Fruit fly (Drosophila melanogaster): ENCODE data around the gene fz2.

Gene fz2

DNA sequence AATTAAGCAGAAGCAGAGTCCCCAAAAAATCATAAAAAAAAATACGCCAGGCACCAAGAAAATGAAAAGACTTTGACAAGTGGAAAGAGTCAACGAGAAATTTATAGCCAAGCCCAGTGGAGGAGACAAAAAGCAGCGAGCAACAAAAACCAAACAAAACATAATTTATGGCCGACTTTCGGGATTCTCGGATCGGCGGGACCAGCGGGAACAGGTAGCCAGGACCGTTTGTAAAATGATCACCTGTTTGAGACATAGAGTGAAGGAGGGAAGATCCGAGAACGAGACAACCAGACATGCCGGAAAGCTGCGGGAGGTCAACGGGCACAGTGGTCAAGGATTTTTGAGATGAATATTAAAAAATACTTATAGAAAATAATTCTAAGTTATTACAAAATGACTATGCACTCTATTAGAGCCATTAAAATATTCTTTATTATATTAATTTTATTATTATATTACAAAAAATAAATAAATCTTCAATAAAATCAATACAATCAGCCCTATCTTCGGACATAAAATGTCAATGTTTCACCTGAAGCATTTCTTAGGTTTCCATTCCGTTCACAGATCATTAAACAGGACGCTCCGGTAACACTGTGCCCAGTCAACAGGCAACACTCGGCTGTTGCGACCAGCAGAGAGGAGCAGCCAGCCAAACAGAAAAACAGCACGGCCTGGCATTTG lies 67.4 kb downstream of the fz2 start (continued):
- TF ChIP-seq lmd (GFP tag; IDR thresholded peaks at IDR 0.05): 0 out of 2 replicates have a peak, but pooled peaks have one; percentile 30
- no peak for TF ChIP-seq ham (GFP tag; IDR thresholded peaks at IDR 0.05)
- peak; percentile 26 for TF ChIP-seq CG12155 (GFP tag; optimal IDR thresholded peaks at IDR 0.05)
- TF ChIP-seq Asciz (GFP tag; optimal IDR thresholded peaks at IDR 0.05): no peak
- peak; percentile 61 for TF ChIP-seq CG8924 (tag; optimal IDR thresholded peaks at IDR 0.05)
- no peak for TF ChIP-seq D (optimal IDR thresholded peaks at IDR 0.05)
- TF ChIP-seq D (GFP tag; optimal IDR thresholded peaks at IDR 0.05): peak; percentile 56
- peak; percentile 30 for TF ChIP-seq Six4 (GFP tag; optimal IDR thresholded peaks at IDR 0.05)
- no peak for TF ChIP-seq ab (GFP tag; optimal IDR thresholded peaks at IDR 0.05)
- TF ChIP-seq E2f2 (GFP tag; IDR thresholded peaks at IDR 0.05): peak; percentile 22; the same call in 1 of the 2 replicates
- no peak for TF ChIP-seq grn (GFP tag; optimal IDR thresholded peaks at IDR 0.05)
- peak; percentile 28 for TF ChIP-seq CG12659 (GFP tag; optimal IDR thresholded peaks at IDR 0.05)
- TF ChIP-seq CG4424 (GFP tag; optimal IDR thresholded peaks at IDR 0.05): peak; percentile 51
- TF ChIP-seq sens (GFP tag): peak; percentile 70
- TF ChIP-seq ac (GFP tag; optimal IDR thresholded peaks at IDR 0.05): peak; percentile 74
- TF ChIP-seq CG13424 (tag; optimal IDR thresholded peaks at IDR 0.05): peak; percentile 40
- TF ChIP-seq bbx (GFP tag; IDR thresholded peaks at IDR 0.05; ENCODE audit: partially characterized antibody): no peak
- TF ChIP-seq CG6689 (GFP tag; IDR thresholded peaks at IDR 0.05): peak; percentile 51
- TF ChIP-seq CG17186 (GFP tag; optimal IDR thresholded peaks at IDR 0.05): no peak
- TF ChIP-seq klu (GFP tag; IDR thresholded peaks at IDR 0.05): no peak
- TF ChIP-seq CG11695 (GFP tag; IDR thresholded peaks at IDR 0.05): peak; percentile 56; the same call in 1 of the 3 replicates
- no peak for TF ChIP-seq CG2129 (GFP tag; IDR thresholded peaks at IDR 0.05; ENCODE audit: partially characterized antibody)
- TF ChIP-seq CG8359 (GFP tag; optimal IDR thresholded peaks at IDR 0.05; ENCODE audit: borderline replicate concordance): peak; percentile 37
- peak; percentile 37 for TF ChIP-seq ATbp (GFP tag; optimal IDR thresholded peaks at IDR 0.05)
- TF ChIP-seq lbe (GFP tag; optimal IDR thresholded peaks at IDR 0.05): peak; percentile 59
- peak; percentile 42 for TF ChIP-seq CG30403 (GFP tag; optimal IDR thresholded peaks at IDR 0.05)
- TF ChIP-seq toy (GFP tag; IDR thresholded peaks at IDR 0.05): no peak
- no peak for TF ChIP-seq CG4328 (GFP tag; optimal IDR thresholded peaks at IDR 0.05)
- TF ChIP-seq CG18262 (tag; optimal IDR thresholded peaks at IDR 0.05): peak; percentile 79
- TF ChIP-seq CG10543 (GFP tag; optimal IDR thresholded peaks at IDR 0.05): no peak
- no peak for TF ChIP-seq HHEX (GFP tag; optimal IDR thresholded peaks at IDR 0.05)
- peak; percentile 40 for TF ChIP-seq Ssrp (tag; optimal IDR thresholded peaks at IDR 0.05)
- no peak for TF ChIP-seq jumu (GFP tag; optimal IDR thresholded peaks at IDR 0.05)
- no peak for TF ChIP-seq CG2120 (GFP tag; optimal IDR thresholded peaks at IDR 0.05)
- no peak for TF ChIP-seq Ada2b (GFP tag; IDR thresholded peaks at IDR 0.05)
- no peak for TF ChIP-seq crol (GFP tag; IDR thresholded peaks at IDR 0.05)
- no peak for TF ChIP-seq tin (GFP tag; optimal IDR thresholded peaks at IDR 0.05)
- peak in 1 of 3 experiments; percentile 73 for TF ChIP-seq lola (GFP tag; optimal IDR thresholded peaks at IDR 0.05)
- TF ChIP-seq HLH54F (GFP tag; optimal IDR thresholded peaks at IDR 0.05): no peak
- TF ChIP-seq bcd (GFP tag; optimal IDR thresholded peaks at IDR 0.05): peak; percentile 33
- TF ChIP-seq Hr78 (GFP tag; optimal IDR thresholded peaks at IDR 0.05): no peak
- TF ChIP-seq ind (GFP tag; optimal IDR thresholded peaks at IDR 0.05): peak; percentile 7
- TF ChIP-seq croc (GFP tag; conservative IDR thresholded peaks at IDR 0.05): peak; percentile 44; the same call in 2 of the 3 replicates
- peak; percentile 35 for TF ChIP-seq Spps (tag; optimal IDR thresholded peaks at IDR 0.05)
- no peak for TF ChIP-seq CG9437 (GFP tag; optimal IDR thresholded peaks at IDR 0.05)
- peak; percentile 47 to 67 for TF ChIP-seq bsh (GFP tag; optimal IDR thresholded peaks at IDR 0.05)
- peak; percentile 44 for TF ChIP-seq lab (GFP tag; optimal IDR thresholded peaks at IDR 0.05)
- peak; percentile 52 for TF ChIP-seq trem (tag; optimal IDR thresholded peaks at IDR 0.05)
- TF ChIP-seq CG7556 (GFP tag; optimal IDR thresholded peaks at IDR 0.05): peak; percentile 60
